Fruit fly (Drosophila melanogaster) whole organism, embryonic: ENCODE measurements around the gene eloF.
A peak's percentile ranks its signal among the peaks of the same experiment; 100 is the strongest.

Source experiments
- CG10543 ChIP-seq: fragments of 200-800 bp; sonication (Bioruptor generic); optimal IDR thresholded peaks from 3 replicates; lab custom pipeline; 2017; ENCODE audit warnings: missing biosample characterization, mild to moderate bottlenecking, missing genetic modification characterization, moderate library complexity
- CG12942 ChIP-seq: fragments of 200-800 bp; sonication (Bioruptor generic); optimal IDR thresholded peaks from 3 replicates; lab custom pipeline; 2016; ENCODE audit warnings: missing biosample characterization, missing genetic modification characterization
- CG13123 ChIP-seq: fragments of 200-800 bp; sonication (Bioruptor generic); optimal IDR thresholded peaks from 2 replicates; lab custom pipeline; 2016; ENCODE audit warnings: missing biosample characterization, missing genetic modification characterization
- CG13624 ChIP-seq: fragments of 200-800 bp; sonication (Bioruptor generic); optimal IDR thresholded peaks from 2 replicates; lab custom pipeline; 2016; ENCODE audit warnings: missing biosample characterization, missing genetic modification characterization
- CG15601 ChIP-seq: fragments of 200-800 bp; sonication (Bioruptor generic); optimal IDR thresholded peaks from 3 replicates; lab custom pipeline; 2019; ENCODE audit warnings: missing biosample characterization, mild to moderate bottlenecking, missing genetic modification characterization, moderate library complexity
- CG31441 ChIP-seq: fragments of 200-800 bp; sonication (Bioruptor generic); IDR thresholded peaks from 2 replicates; pipeline ENCODE4 v1.3.6; 2022; ENCODE audit warnings: missing biosample characterization, missing genetic modification characterization
- CG33213 ChIP-seq: fragments of 200-800 bp; sonication (Bioruptor generic); optimal IDR thresholded peaks from 3 replicates; lab custom pipeline; 2016; ENCODE audit warnings: missing biosample characterization, missing genetic modification characterization
- CG34376 ChIP-seq: fragments of 200-800 bp; sonication (Bioruptor generic); optimal IDR thresholded peaks from 2 replicates; lab custom pipeline; 2018; ENCODE audit warnings: missing biosample characterization, mild to moderate bottlenecking, missing genetic modification characterization
- CG34422 ChIP-seq: fragments of 200-800 bp; sonication (Bioruptor generic); IDR thresholded peaks from 3 replicates; pipeline ENCODE4 v1.3.6; 2022; ENCODE audit warnings: missing biosample characterization, missing genetic modification characterization
- CG4328 ChIP-seq: fragments of 200-800 bp; sonication (Bioruptor generic); optimal IDR thresholded peaks from 3 replicates; lab custom pipeline; 2017; ENCODE audit warnings: missing biosample characterization, missing genetic modification reagents, missing genetic modification characterization
- CG4730 ChIP-seq: fragments of 200-800 bp; sonication (Bioruptor generic); IDR thresholded peaks from 2 replicates; pipeline ENCODE4 v1.3.6; 2022; ENCODE audit warnings: missing biosample characterization, missing genetic modification characterization
- CG8089 ChIP-seq: fragments of 200-800 bp; sonication (Bioruptor generic); optimal IDR thresholded peaks from 3 replicates; lab custom pipeline; 2016; ENCODE audit warnings: missing biosample characterization, missing genetic modification characterization
- CG8944 ChIP-seq: fragments of 200-800 bp; sonication (Bioruptor generic); optimal IDR thresholded peaks from 3 replicates; lab custom pipeline; 2016; ENCODE audit warnings: missing biosample characterization, missing genetic modification characterization
- CG9797 ChIP-seq: fragments of 200-800 bp; sonication (Bioruptor generic); optimal IDR thresholded peaks from 3 replicates; lab custom pipeline; 2018; ENCODE audit warnings: missing biosample characterization, mild to moderate bottlenecking, missing genetic modification characterization
- CG9817 ChIP-seq: fragments of 200-800 bp; sonication (Bioruptor generic); optimal IDR thresholded peaks from 2 replicates; lab custom pipeline; 2018; ENCODE audit warnings: missing biosample characterization, mild to moderate bottlenecking, missing genetic modification characterization, moderate library complexity
- CrebB ChIP-seq: fragments of 200-800 bp; sonication (Bioruptor generic); optimal IDR thresholded peaks from 3 replicates; lab custom pipeline; 2018; ENCODE audit warnings: missing biosample characterization, mild to moderate bottlenecking, missing genetic modification characterization
- D ChIP-seq, 2 experiments: fragments of 200-800 bp in 1 of 2; fragments of >200 bp in 1 of 2; sonication (Bioruptor generic) in 1 of 2; optimal IDR thresholded peaks; 2 replicates in 1 of 2; 3 replicates in 1 of 2; lab custom pipeline; 2017; ENCODE audit warnings: mild to moderate bottlenecking in 1 of 2, missing biosample characterization in 1 of 2, missing genetic modification characterization in 1 of 2, missing genetic modification reagents in 1 of 2
- Dad ChIP-seq: fragments of 200-800 bp; sonication (Bioruptor generic); optimal IDR thresholded peaks from 3 replicates; lab custom pipeline; 2016; ENCODE audit warnings: missing biosample characterization, missing genetic modification characterization
- Dek ChIP-seq: fragments of 200-800 bp; sonication (Bioruptor generic); optimal IDR thresholded peaks from 3 replicates; lab custom pipeline; 2019; ENCODE audit warnings: missing biosample characterization, mild to moderate bottlenecking, missing genetic modification characterization, moderate library complexity
- E2f1 ChIP-seq: fragments of 200-800 bp; sonication (Bioruptor generic); IDR thresholded peaks from 2 replicates; pipeline ENCODE4 v1.3.6; 2022; ENCODE audit warnings: missing biosample characterization, missing genetic modification characterization
- Fer1 ChIP-seq: fragments of 200-800 bp; sonication (Bioruptor generic); optimal IDR thresholded peaks from 2 replicates; lab custom pipeline; 2017; ENCODE audit warnings: missing biosample characterization, mild to moderate bottlenecking, missing genetic modification characterization
- GATAe ChIP-seq: fragments of 200-800 bp; sonication (Bioruptor generic); conservative IDR thresholded peaks from 2 replicates; pipeline ENCODE4 v1.3.6; 2022; ENCODE audit warnings: missing biosample characterization, missing genetic modification characterization
- Hmx ChIP-seq: fragments of 200-800 bp; sonication (Bioruptor generic); optimal IDR thresholded peaks from 2 replicates; lab custom pipeline; 2016; ENCODE audit warnings: missing biosample characterization, missing genetic modification characterization
- Mrtf ChIP-seq: fragments of 200-800 bp; sonication (Bioruptor generic); IDR thresholded peaks from 3 replicates; pipeline ENCODE4 v1.3.6; 2022; ENCODE audit warnings: missing biosample characterization, missing genetic modification characterization
- Oaz ChIP-seq: fragments of 200-800 bp; sonication (Bioruptor generic); IDR thresholded peaks from 2 replicates; pipeline ENCODE4 v1.3.6; 2022; ENCODE audit warnings: missing biosample characterization, missing genetic modification characterization
- Rx ChIP-seq: fragments of 200-800 bp; sonication (Bioruptor generic); IDR thresholded peaks from 2 replicates; pipeline ENCODE4 v1.3.6; 2022; ENCODE audit warnings: missing biosample characterization, missing genetic modification characterization
- Sry-β ChIP-seq: fragments of 200-800 bp; sonication (Bioruptor generic); optimal IDR thresholded peaks from 2 replicates; lab custom pipeline; 2018; ENCODE audit warnings: missing biosample characterization, mild to moderate bottlenecking, missing genetic modification characterization, moderate library complexity
- aop ChIP-seq: fragments of 200-800 bp; sonication (Bioruptor generic); IDR thresholded peaks from 2 replicates; pipeline ENCODE4 v1.3.6; 2022; ENCODE audit warnings: missing biosample characterization, missing genetic modification characterization
- cad ChIP-seq: fragments of >200 bp; optimal IDR thresholded peaks from 2 replicates; lab custom pipeline; 2017; ENCODE audit warnings: missing biosample characterization, missing genetic modification characterization
- chif ChIP-seq, 2 experiments: fragments of 200-800 bp; sonication (Bioruptor generic); optimal IDR thresholded peaks; 3 replicates each; lab custom pipeline; 2016; ENCODE audit warnings: missing biosample characterization in 2 of 2, missing genetic modification characterization in 2 of 2
- croc ChIP-seq: fragments of 200-800 bp; sonication (Bioruptor generic); conservative IDR thresholded peaks from 3 replicates; pipeline ENCODE4 v1.3.6; 2022; ENCODE audit warnings: missing biosample characterization, missing genetic modification characterization
- dm ChIP-seq: fragments of 200-800 bp; sonication (Bioruptor generic); optimal IDR thresholded peaks from 3 replicates; lab custom pipeline; 2016; ENCODE audit warnings: missing biosample characterization, missing genetic modification characterization
- dmrt11E ChIP-seq: fragments of 200-800 bp; sonication (Bioruptor generic); optimal IDR thresholded peaks from 3 replicates; lab custom pipeline; 2018; ENCODE audit warnings: missing biosample characterization, mild to moderate bottlenecking, missing genetic modification characterization, moderate library complexity
- eyg ChIP-seq: fragments of 200-800 bp; sonication (Bioruptor generic); optimal IDR thresholded peaks from 3 replicates; lab custom pipeline; 2016; ENCODE audit warnings: missing biosample characterization, missing genetic modification characterization
- lilli ChIP-seq: fragments of 200-800 bp; sonication (Bioruptor generic); optimal IDR thresholded peaks from 3 replicates; lab custom pipeline; 2016; ENCODE audit warnings: missing biosample characterization, missing genetic modification characterization
- lola ChIP-seq, 3 experiments: fragments of >200 bp in 2 of 3; fragments of 200-800 bp in 1 of 3; sonication (Bioruptor generic) in 1 of 3; optimal IDR thresholded peaks; 2 replicates each; lab custom pipeline; 2017 to 2019; ENCODE audit warnings: missing biosample characterization in 3 of 3, missing genetic modification characterization in 3 of 3, mild to moderate bottlenecking in 1 of 3, moderate library complexity in 1 of 3
- nerfin-1 ChIP-seq: fragments of 200-800 bp; sonication (Bioruptor generic); optimal IDR thresholded peaks from 3 replicates; lab custom pipeline; 2019; ENCODE audit warnings: missing biosample characterization, mild to moderate bottlenecking, missing genetic modification characterization, moderate library complexity
- onecut ChIP-seq: fragments of 200-800 bp; sonication (Bioruptor generic); IDR thresholded peaks from 2 replicates; pipeline ENCODE4 v1.3.6; 2022; ENCODE audit warnings: missing biosample characterization, missing genetic modification characterization
- prd ChIP-seq, 3 experiments: fragments of >200 bp in 2 of 3; fragments of 200-800 bp in 1 of 3; sonication (Bioruptor generic) in 1 of 3; optimal IDR thresholded peaks in 2 of 3; IDR thresholded peaks in 1 of 3; 2 replicates in 2 of 3; 3 replicates in 1 of 3; pipeline versions ENCODE4 v1.3.6 to Lab custom; 2017 to 2022; ENCODE audit warnings: missing biosample characterization in 1 of 3, missing genetic modification characterization in 1 of 3
- scrt ChIP-seq: fragments of 200-800 bp; sonication (Bioruptor generic); optimal IDR thresholded peaks from 2 replicates; lab custom pipeline; 2018; ENCODE audit warnings: missing biosample characterization, mild to moderate bottlenecking, missing genetic modification characterization, moderate library complexity
- sima ChIP-seq: fragments of 200-800 bp; sonication (Bioruptor generic); optimal IDR thresholded peaks from 2 replicates; lab custom pipeline; 2016; ENCODE audit warnings: missing biosample characterization, missing genetic modification characterization
- sisA ChIP-seq: fragments of 200-800 bp; sonication (Bioruptor generic); IDR thresholded peaks from 2 replicates; pipeline ENCODE4 v1.3.6; 2022; ENCODE audit warnings: missing biosample characterization, missing genetic modification characterization
- slbo ChIP-seq: fragments of 200-800 bp; sonication (Bioruptor generic); IDR thresholded peaks from 2 replicates; pipeline ENCODE4 v1.3.6; 2022; ENCODE audit warnings: missing biosample characterization, missing genetic modification characterization
- tgo ChIP-seq: fragments of 200-800 bp; sonication (Bioruptor generic); IDR thresholded peaks from 3 replicates; pipeline ENCODE4 v1.3.6; 2022; ENCODE audit warnings: missing biosample characterization, missing genetic modification characterization
- toy ChIP-seq: fragments of 200-800 bp; sonication (Bioruptor generic); IDR thresholded peaks from 2 replicates; pipeline ENCODE4 v1.3.6; 2022; ENCODE audit warnings: missing biosample characterization, missing genetic modification characterization
- twi ChIP-seq: fragments of 200-800 bp; optimal IDR thresholded peaks from 2 replicates; lab custom pipeline; 2019; ENCODE audit warnings: missing biosample characterization, mild to moderate bottlenecking, missing genetic modification characterization, moderate library complexity
- zfh1 ChIP-seq: fragments of 200-800 bp; sonication (Bioruptor generic); IDR thresholded peaks from 3 replicates; pipeline ENCODE4 v1.3.6; 2022; ENCODE audit warnings: missing biosample characterization, missing genetic modification characterization

Gene eloF

dm6 chr3R:9767620-9768592 is 46.1 kb upstream of the eloF start, which contains the start of gene Naa80 (continued):
- TF ChIP-seq CG33213 (peak; percentile 57), toy (no peak; the same call in 1 of the 2 replicates), CG31441 (GFP tag; lab: Robert Waterston, UW) (no peak; the same call in 1 of the 2 replicates), CG4730 (GFP tag; lab: Robert Waterston, UW) (no peak), onecut (GFP tag; lab: Robert Waterston, UW) (peak; percentile 41; the same call in 1 of the 2 replicates), CG34422 (GFP tag; lab: Robert Waterston, UW) (peak; percentile 80), CG9817 (tag; lab: Kevin White, UChicago) (peak; percentile 60), E2f1 (GFP tag; lab: Robert Waterston, UW) (peak; percentile 58; the same call in 1 of the 2 replicates), CG8944 (GFP tag; lab: Kevin White, UChicago) (peak; percentile 77), Mrtf (GFP tag; lab: Robert Waterston, UW) (no peak), Sry-β (no peak), CrebB (tag; lab: Kevin White, UChicago) (no peak), dm (GFP tag; lab: Kevin White, UChicago) (peak; percentile 67), Oaz (GFP tag; lab: Robert Waterston, UW) (no peak), Rx (GFP tag; lab: Robert Waterston, UW) (peak; percentile 70), tgo (GFP tag; lab: Robert Waterston, UW) (peak; percentile 18; the same call in 1 of the 3 replicates), CG10543 (GFP tag; lab: Kevin White, UChicago) (peak; percentile 72), Dad (GFP tag; lab: Kevin White, UChicago) (peak; percentile 69), CG13123 (GFP tag; lab: Kevin White, UChicago) (peak; percentile 3), GATAe (GFP tag; lab: Robert Waterston, UW) (no peak), sisA (GFP tag; lab: Robert Waterston, UW) (peak; percentile 60), CG13624 (GFP tag; lab: Kevin White, UChicago) (peak; percentile 88), CG12942 (peak; percentile 69), twi (peak; percentile 5), dmrt11E (peak; percentile 16), chif (GFP tag; optimal IDR thresholded peaks at IDR 0.05; lab: Kevin White, UChicago) (peak; percentile 12 to 72), Hmx (no peak), CG4328 (GFP tag; lab: Kevin White, UChicago) (peak; percentile 1), scrt (no peak), slbo (GFP tag; lab: Robert Waterston, UW) (peak; percentile 88), lilli (GFP tag; lab: Kevin White, UChicago) (peak; percentile 75), CG8089 (peak; percentile 16), sima (GFP tag; lab: Kevin White, UChicago) (no peak), nerfin-1 (tag; lab: Kevin White, UChicago) (peak; percentile 21), Fer1 (GFP tag; lab: Kevin White, UChicago) (peak; percentile 62), D (optimal IDR thresholded peaks at IDR 0.05; lab: Kevin White, UChicago) (no peak), D (GFP tag; optimal IDR thresholded peaks at IDR 0.05; lab: Kevin White, UChicago) (no peak), Dek (tag; lab: Kevin White, UChicago) (peak; percentile 34), CG34376 (GFP tag; lab: Kevin White, UChicago) (peak; percentile 50), zfh1 (GFP tag; lab: Robert Waterston, UW) (peak; percentile 64), lola (GFP tag; optimal IDR thresholded peaks at IDR 0.05; lab: Kevin White, UChicago) (no peak), cad (GFP tag; lab: Kevin White, UChicago) (no peak), CG9797 (no peak), aop (no peak), CG15601 (tag; lab: Kevin White, UChicago) (peak; percentile 22), prd (optimal IDR thresholded peaks at IDR 0.05; lab: Kevin White, UChicago) (no peak), prd (GFP tag; IDR thresholded peaks at IDR 0.05; lab: Robert Waterston, UW) (peak; percentile 61; the same call in 2 of the 3 replicates), croc (GFP tag; lab: Robert Waterston, UW) (no peak), eyg (GFP tag; lab: Kevin White, UChicago) (peak; percentile 59)
